Worm (Caenorhabditis elegans): ENCODE results near the gene F46C5.1.

ce11 chrII:8800830-8801229 lies 20.2 kb downstream of the F46C5.1 start, which contains the start of gene appg-2:
- TF ChIP-seq nhr-11 (tag; optimal IDR thresholded peaks at IDR 0.05) (no peak), aly-2 (tag; optimal IDR thresholded peaks at IDR 0.05) (no peak), fkh-10 (GFP tag; optimal IDR thresholded peaks at IDR 0.05) (no peak), zag-1 (tag; optimal IDR thresholded peaks at IDR 0.05) (no peak), nhr-76 (tag; optimal IDR thresholded peaks at IDR 0.05) (no peak), mdl-1 (tag; optimal IDR thresholded peaks at IDR 0.05) (no peak), sup-37 (GFP tag; optimal IDR thresholded peaks at IDR 0.05) (no peak), lin-13 (GFP tag; optimal IDR thresholded peaks at IDR 0.05) (no peak), lir-3 (tag; optimal IDR thresholded peaks at IDR 0.05; ENCODE audit: poor library complexity) (no peak), ceh-63 (GFP tag; optimal IDR thresholded peaks at IDR 0.05) (no peak), pag-3 (tag; optimal IDR thresholded peaks at IDR 0.05; ENCODE audit: borderline replicate concordance, insufficient read depth) (no peak)

All from whole organism, L1 larva.